Worm (Caenorhabditis elegans): ENCODE measurements around the gene osg-1.

DNA sequence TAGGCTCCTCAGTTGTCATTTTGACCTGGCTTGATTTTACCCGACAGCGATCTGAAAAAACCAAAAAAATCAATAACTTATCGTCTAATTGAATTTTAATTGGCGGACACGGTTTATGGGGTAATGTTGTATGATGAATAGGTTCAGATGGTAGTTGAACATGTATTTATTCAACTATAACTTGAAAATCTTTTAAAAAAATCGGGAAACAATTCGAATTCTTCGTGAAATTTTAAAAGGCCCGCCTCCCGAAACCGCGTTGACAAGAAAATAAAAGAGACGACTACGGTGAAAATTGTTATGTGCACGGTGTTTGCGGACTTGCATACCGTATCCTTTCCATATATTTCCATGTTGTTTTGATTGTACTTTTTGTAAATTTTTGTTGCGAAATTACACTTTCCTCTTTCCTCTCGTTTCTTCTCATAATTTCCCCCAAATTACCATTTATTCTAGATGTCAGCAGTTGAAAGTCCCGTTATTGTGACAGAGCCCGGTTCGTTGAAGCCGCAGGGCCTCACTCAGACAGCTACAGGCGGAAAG is 44.6 kb upstream of the osg-1 start, which contains the start of the genes T24G10.2 and disl-2:
- TF ChIP-seq ceh-36 (tag; optimal IDR thresholded peaks at IDR 0.05): no peak
- TF ChIP-seq hnd-1 (tag; optimal IDR thresholded peaks at IDR 0.05): no peak
